Fruit fly (Drosophila melanogaster) whole organism, embryonic: ENCODE data around the gene CG46304.

Experiments
- ATbp ChIP-seq: fragments of 200-800 bp; sonication (Bioruptor generic); optimal IDR thresholded peaks from 2 replicates; lab custom pipeline; 2017; ENCODE audit warnings: missing biosample characterization, mild to moderate bottlenecking, missing genetic modification characterization, missing genetic modification reagents
- CG10147 ChIP-seq: fragments of 200-800 bp; sonication (Bioruptor generic); optimal IDR thresholded peaks from 2 replicates; lab custom pipeline; 2019; ENCODE audit warnings: missing biosample characterization, mild to moderate bottlenecking, missing genetic modification characterization, moderate library complexity
- CG11093 ChIP-seq: fragments of 200-800 bp; sonication (Bioruptor generic); IDR thresholded peaks from 3 replicates; pipeline ENCODE4 v1.3.6; 2022; ENCODE audit warnings: missing biosample characterization, missing genetic modification characterization
- CG15696 ChIP-seq: fragments of 200-800 bp; sonication (Bioruptor generic); optimal IDR thresholded peaks from 2 replicates; lab custom pipeline; 2019; ENCODE audit warnings: missing biosample characterization, mild to moderate bottlenecking, missing genetic modification characterization, moderate library complexity
- CG16863 ChIP-seq: fragments of 200-800 bp; sonication (Bioruptor generic); optimal IDR thresholded peaks from 3 replicates; lab custom pipeline; 2016; ENCODE audit warnings: missing biosample characterization, missing genetic modification characterization
- CG17912 ChIP-seq: fragments of 200-800 bp; sonication (Bioruptor generic); optimal IDR thresholded peaks from 2 replicates; lab custom pipeline; 2018; ENCODE audit warnings: missing biosample characterization, mild to moderate bottlenecking, missing genetic modification characterization
- CG2120 ChIP-seq: fragments of 200-800 bp; sonication (Bioruptor generic); optimal IDR thresholded peaks from 3 replicates; lab custom pipeline; 2016; ENCODE audit warnings: missing biosample characterization, missing genetic modification characterization
- CG2678 ChIP-seq: fragments of 200-800 bp; sonication (Bioruptor generic); optimal IDR thresholded peaks from 3 replicates; lab custom pipeline; 2019; ENCODE audit warnings: missing biosample characterization, mild to moderate bottlenecking, missing genetic modification characterization, moderate library complexity
- CG2712 ChIP-seq: fragments of 200-800 bp; optimal IDR thresholded peaks from 3 replicates; lab custom pipeline; 2019; ENCODE audit warnings: missing biosample characterization, mild to moderate bottlenecking, missing genetic modification characterization, moderate library complexity
- CG3407 ChIP-seq: fragments of 200-800 bp; sonication (Bioruptor generic); optimal IDR thresholded peaks from 2 replicates; lab custom pipeline; 2018; ENCODE audit warnings: missing biosample characterization, mild to moderate bottlenecking, missing genetic modification characterization
- CG34376 ChIP-seq: fragments of 200-800 bp; sonication (Bioruptor generic); optimal IDR thresholded peaks from 2 replicates; lab custom pipeline; 2018; ENCODE audit warnings: missing biosample characterization, mild to moderate bottlenecking, missing genetic modification characterization
- CG34422 ChIP-seq: fragments of 200-800 bp; sonication (Bioruptor generic); IDR thresholded peaks from 3 replicates; pipeline ENCODE4 v1.3.6; 2022; ENCODE audit warnings: missing biosample characterization, missing genetic modification characterization
- CG43689 ChIP-seq: fragments of 200-800 bp; sonication (Bioruptor generic); IDR thresholded peaks from 2 replicates; pipeline ENCODE4 v1.3.6; 2022; ENCODE audit warnings: missing biosample characterization, missing genetic modification characterization
- CG6175 ChIP-seq: fragments of 200-800 bp; sonication (Bioruptor generic); IDR thresholded peaks from 3 replicates; pipeline ENCODE4 v1.3.6; 2022; ENCODE audit warnings: missing biosample characterization, missing genetic modification characterization
- CG9727 ChIP-seq: fragments of 200-800 bp; sonication (Bioruptor generic); optimal IDR thresholded peaks from 3 replicates; lab custom pipeline; 2017; ENCODE audit warnings: missing biosample characterization, mild to moderate bottlenecking, missing genetic modification characterization
- Dref ChIP-seq: fragments of 200-800 bp; sonication (Bioruptor generic); IDR thresholded peaks from 2 replicates; pipeline ENCODE4 v1.3.6; 2022; ENCODE audit warnings: missing biosample characterization, missing genetic modification characterization
- Drgx ChIP-seq: fragments of 200-800 bp; sonication (Bioruptor generic); IDR thresholded peaks from 2 replicates; pipeline ENCODE4 v1.3.6; 2022; ENCODE audit warnings: missing biosample characterization, missing genetic modification characterization
- Elba2 ChIP-seq: fragments of 200-800 bp; sonication (Bioruptor generic); optimal IDR thresholded peaks from 3 replicates; lab custom pipeline; 2016; ENCODE audit warnings: missing biosample characterization, missing genetic modification characterization
- HLH3B ChIP-seq: fragments of 200-800 bp; sonication (Bioruptor generic); IDR thresholded peaks from 2 replicates; pipeline ENCODE4 v1.3.6; 2022; ENCODE audit warnings: missing biosample characterization, missing genetic modification characterization
- HmgD ChIP-seq: fragments of 200-800 bp; sonication (Bioruptor generic); optimal IDR thresholded peaks from 3 replicates; lab custom pipeline; 2016; ENCODE audit warnings: missing biosample characterization, missing genetic modification characterization
- Hmx ChIP-seq: fragments of 200-800 bp; sonication (Bioruptor generic); optimal IDR thresholded peaks from 2 replicates; lab custom pipeline; 2016; ENCODE audit warnings: missing biosample characterization, missing genetic modification characterization
- Hsf ChIP-seq: fragments of 200-800 bp; sonication (Bioruptor generic); optimal IDR thresholded peaks from 3 replicates; lab custom pipeline; 2016; ENCODE audit warnings: missing biosample characterization, missing genetic modification characterization
- Nf-YA ChIP-seq: fragments of 200-800 bp; sonication (Bioruptor generic); IDR thresholded peaks from 2 replicates; pipeline ENCODE4 v1.3.6; 2022; ENCODE audit warnings: missing biosample characterization, missing genetic modification characterization
- NfI ChIP-seq: fragments of 200-800 bp; sonication (Bioruptor generic); optimal IDR thresholded peaks from 3 replicates; lab custom pipeline; 2018; ENCODE audit warnings: missing biosample characterization, mild to moderate bottlenecking, missing genetic modification characterization, moderate library complexity
- Poxn ChIP-seq: fragments of 200-800 bp; sonication (Bioruptor generic); IDR thresholded peaks from 2 replicates; pipeline ENCODE4 v1.3.6; 2022; ENCODE audit warnings: missing biosample characterization, missing genetic modification characterization
- Ptx1 ChIP-seq: fragments of 200-800 bp; sonication (Bioruptor generic); IDR thresholded peaks from 2 replicates; pipeline ENCODE4 v1.3.6; 2022; ENCODE audit warnings: missing biosample characterization, missing genetic modification characterization
- Six4 ChIP-seq: fragments of 200-800 bp; sonication (Bioruptor generic); optimal IDR thresholded peaks from 2 replicates; lab custom pipeline; 2016; ENCODE audit warnings: missing biosample characterization, missing genetic modification characterization
- Sox100B ChIP-seq: fragments of 200-800 bp; sonication (Bioruptor generic); optimal IDR thresholded peaks from 3 replicates; lab custom pipeline; 2018; ENCODE audit warnings: missing biosample characterization, mild to moderate bottlenecking, missing genetic modification characterization
- ac ChIP-seq: fragments of 200-800 bp; sonication (Bioruptor generic); optimal IDR thresholded peaks from 3 replicates; lab custom pipeline; 2017; ENCODE audit warnings: missing biosample characterization, mild to moderate bottlenecking, missing genetic modification characterization
- bsh ChIP-seq, 2 experiments: fragments of 200-800 bp; sonication (Bioruptor generic); optimal IDR thresholded peaks; 2 replicates each; lab custom pipeline; 2017 to 2018; ENCODE audit warnings: mild to moderate bottlenecking in 2 of 2, missing biosample characterization in 2 of 2, missing genetic modification characterization in 2 of 2, moderate library complexity in 1 of 2
- btn ChIP-seq: fragments of 200-800 bp; sonication (Bioruptor generic); optimal IDR thresholded peaks from 2 replicates; lab custom pipeline; 2016; ENCODE audit warnings: missing biosample characterization, missing genetic modification characterization
- cas ChIP-seq: fragments of 200-800 bp; sonication (Bioruptor generic); IDR thresholded peaks from 2 replicates; pipeline ENCODE4 v1.3.6; 2022; ENCODE audit warnings: missing biosample characterization, missing genetic modification characterization
- caup ChIP-seq: fragments of 200-800 bp; sonication (Bioruptor generic); optimal IDR thresholded peaks from 3 replicates; lab custom pipeline; 2017; ENCODE audit warnings: missing biosample characterization, mild to moderate bottlenecking, missing genetic modification characterization, moderate library complexity; ENCODE audit not compliant: severe bottlenecking
- chinmo ChIP-seq: fragments of 200-800 bp; sonication (Bioruptor generic); IDR thresholded peaks from 4 replicates; pipeline ENCODE4 v1.3.6; 2022; ENCODE audit warnings: missing biosample characterization, missing genetic modification characterization; ENCODE audit not compliant: partially characterized antibody
- corto ChIP-seq: fragments of 200-800 bp; sonication (Bioruptor generic); optimal IDR thresholded peaks from 2 replicates; lab custom pipeline; 2016; ENCODE audit warnings: missing biosample characterization, mild to moderate bottlenecking, missing genetic modification characterization, moderate library complexity
- dmrt99B ChIP-seq: fragments of 200-800 bp; sonication (Bioruptor generic); optimal IDR thresholded peaks from 2 replicates; lab custom pipeline; 2018; ENCODE audit warnings: missing biosample characterization, mild to moderate bottlenecking, missing genetic modification characterization, moderate library complexity
- dpn ChIP-seq, 2 experiments: fragments of 200-800 bp; sonication (Bioruptor generic); optimal IDR thresholded peaks; 3 replicates each; lab custom pipeline; 2016; ENCODE audit warnings: missing biosample characterization in 2 of 2, missing genetic modification characterization in 2 of 2
- fd3F ChIP-seq: fragments of 200-800 bp; sonication (Bioruptor generic); optimal IDR thresholded peaks from 2 replicates; lab custom pipeline; 2018; ENCODE audit warnings: missing biosample characterization, mild to moderate bottlenecking, missing genetic modification characterization, moderate library complexity
- kay ChIP-seq: fragments of 200-800 bp; sonication (Bioruptor generic); optimal IDR thresholded peaks from 2 replicates; lab custom pipeline; 2016; ENCODE audit warnings: missing biosample characterization, missing genetic modification characterization
- lbe ChIP-seq: fragments of 200-800 bp; sonication (Bioruptor generic); optimal IDR thresholded peaks from 2 replicates; lab custom pipeline; 2016; ENCODE audit warnings: missing biosample characterization, mild to moderate bottlenecking, missing genetic modification characterization
- luna ChIP-seq: fragments of 200-800 bp; sonication (Bioruptor generic); optimal IDR thresholded peaks from 2 replicates; lab custom pipeline; 2016; ENCODE audit warnings: missing biosample characterization, missing genetic modification characterization
- phol ChIP-seq: fragments of 200-800 bp; sonication (Bioruptor generic); optimal IDR thresholded peaks from 3 replicates; lab custom pipeline; 2018; ENCODE audit warnings: missing biosample characterization, mild to moderate bottlenecking, missing genetic modification characterization, moderate library complexity
- rib ChIP-seq: fragments of 200-800 bp; sonication (Bioruptor generic); IDR thresholded peaks from 2 replicates; pipeline ENCODE4 v1.3.6; 2022; ENCODE audit warnings: missing biosample characterization, missing genetic modification characterization
- row ChIP-seq: fragments of 200-800 bp; sonication (Bioruptor generic); IDR thresholded peaks from 3 replicates; pipeline ENCODE4 v1.3.6; 2022; ENCODE audit warnings: missing biosample characterization, missing genetic modification characterization
- sr ChIP-seq: fragments of 200-800 bp; sonication (Bioruptor generic); IDR thresholded peaks from 3 replicates; pipeline ENCODE4 v1.3.6; 2022; ENCODE audit warnings: missing biosample characterization, missing genetic modification characterization
- tio ChIP-seq: fragments of 200-800 bp; sonication (Bioruptor generic); optimal IDR thresholded peaks from 2 replicates; lab custom pipeline; 2017; ENCODE audit warnings: missing biosample characterization, missing genetic modification characterization, inconsistent platforms
- unpg ChIP-seq: fragments of 200-800 bp; sonication (Bioruptor generic); optimal IDR thresholded peaks from 3 replicates; lab custom pipeline; 2018; ENCODE audit warnings: missing biosample characterization, mild to moderate bottlenecking, missing genetic modification characterization, moderate library complexity
- vnd ChIP-seq: fragments of 200-800 bp; sonication (Bioruptor generic); IDR thresholded peaks from 3 replicates; pipeline ENCODE4 v1.3.6; 2022; ENCODE audit warnings: missing biosample characterization, missing genetic modification characterization; ENCODE audit not compliant: partially characterized antibody
- wek ChIP-seq: fragments of 200-800 bp; sonication (Bioruptor generic); optimal IDR thresholded peaks from 3 replicates; lab custom pipeline; 2018; ENCODE audit warnings: missing biosample characterization, mild to moderate bottlenecking, missing genetic modification characterization, moderate library complexity

Gene CG46304

DNA sequence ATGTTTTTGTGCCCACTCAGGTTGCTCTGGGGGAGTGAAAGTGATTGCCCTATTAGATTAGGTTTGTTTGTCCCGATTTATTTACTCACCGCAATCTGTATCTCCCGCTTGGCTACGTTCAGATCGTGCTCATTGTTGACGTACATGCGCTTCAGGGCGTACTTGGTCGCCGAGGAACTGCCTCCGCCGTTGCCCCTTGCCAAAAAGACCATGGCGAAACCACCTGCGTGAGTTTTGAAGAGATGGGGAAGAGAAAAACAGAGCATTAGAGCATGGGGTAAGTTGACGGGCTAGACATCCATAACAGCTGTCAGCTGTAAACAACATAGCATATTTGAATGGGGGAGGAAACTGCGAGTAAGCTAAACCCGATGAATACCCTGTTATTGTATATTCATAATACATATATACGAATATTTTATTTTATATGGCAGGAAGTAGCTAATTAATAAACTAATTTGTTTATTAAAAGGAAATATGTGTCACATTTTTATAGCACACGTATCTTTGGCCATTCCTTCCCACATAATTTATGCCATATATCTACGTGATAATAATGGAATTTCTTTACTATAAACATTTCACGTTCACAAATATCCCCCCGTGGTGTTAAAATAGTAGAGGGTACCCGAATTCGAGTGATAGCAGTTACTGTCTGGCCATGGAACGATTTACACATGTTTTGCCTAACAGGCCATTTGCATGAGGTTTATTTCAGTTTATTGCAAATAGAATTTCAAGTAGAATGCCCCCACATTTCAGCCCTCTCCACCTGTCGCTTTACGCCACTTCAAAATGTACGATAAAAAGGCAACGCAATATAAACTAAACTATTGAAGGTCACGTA is 19.5 kb downstream of the CG46304 start:
- TF ChIP-seq rib, result no peak
- TF ChIP-seq Sox100B, result peak; percentile 28
- no peak; the same call in 1 of the 2 replicates for TF ChIP-seq CG43689
- no peak for TF ChIP-seq CG11093 (GFP tag; lab: Robert Waterston, UW)
- peak; percentile 45 for TF ChIP-seq unpg
- no peak for TF ChIP-seq CG2120 (GFP tag; lab: Kevin White, UChicago)
- peak in 1 of 2 experiments; percentile 3 for TF ChIP-seq bsh (GFP tag; optimal IDR thresholded peaks at IDR 0.05; lab: Kevin White, UChicago)
- TF ChIP-seq CG9727 (GFP tag; lab: Kevin White, UChicago), result no peak
- TF ChIP-seq phol (tag; lab: Kevin White, UChicago), result peak; percentile 37
- peak; percentile 43 for TF ChIP-seq fd3F (GFP tag; lab: Kevin White, UChicago)
- no peak for TF ChIP-seq HmgD
- peak; percentile 70 for TF ChIP-seq CG2678 (tag; lab: Kevin White, UChicago)
- TF ChIP-seq CG17912 (GFP tag; lab: Kevin White, UChicago), result no peak
- TF ChIP-seq CG15696 (tag; lab: Kevin White, UChicago), result no peak
- no peak for TF ChIP-seq ATbp (GFP tag; lab: Kevin White, UChicago)
- TF ChIP-seq CG3407, result no peak
- TF ChIP-seq Dref (GFP tag; lab: Robert Waterston, UW), result no peak
- TF ChIP-seq CG2712 (tag; lab: Kevin White, UChicago), result peak; percentile 42
- TF ChIP-seq Poxn (GFP tag; lab: Robert Waterston, UW), result no peak
- TF ChIP-seq CG10147 (GFP tag; lab: Kevin White, UChicago), result peak; percentile 63
- TF ChIP-seq CG34422 (GFP tag; lab: Robert Waterston, UW), result no peak
- TF ChIP-seq wek (GFP tag; lab: Kevin White, UChicago), result no peak
- TF ChIP-seq CG16863, result no peak
- TF ChIP-seq lbe (GFP tag; lab: Kevin White, UChicago), result no peak
- TF ChIP-seq btn, result no peak
- no peak for TF ChIP-seq Nf-YA
- no peak for TF ChIP-seq vnd (GFP tag; lab: Robert Waterston, UW)
- TF ChIP-seq row (GFP tag; lab: Robert Waterston, UW), result peak; percentile 76
- no peak for TF ChIP-seq CG34376 (GFP tag; lab: Kevin White, UChicago)
- TF ChIP-seq Hsf (GFP tag; lab: Kevin White, UChicago), result no peak
- no peak for TF ChIP-seq dpn (GFP tag; optimal IDR thresholded peaks at IDR 0.05; lab: Kevin White, UChicago)
- TF ChIP-seq Drgx (GFP tag; lab: Robert Waterston, UW), result no peak
- TF ChIP-seq Elba2 (GFP tag; lab: Kevin White, UChicago), result no peak
- TF ChIP-seq sr (GFP tag; lab: Robert Waterston, UW), result no peak
- peak; percentile 74; the same call in 1 of the 4 replicates for TF ChIP-seq chinmo (GFP tag; lab: Robert Waterston, UW)
- TF ChIP-seq tio (GFP tag; lab: Kevin White, UChicago), result no peak
- TF ChIP-seq dmrt99B (tag; lab: Kevin White, UChicago), result peak; percentile 32
- TF ChIP-seq caup (GFP tag; lab: Kevin White, UChicago), result no peak
- TF ChIP-seq cas (GFP tag; lab: Robert Waterston, UW), result no peak
- no peak for TF ChIP-seq kay
- TF ChIP-seq NfI (GFP tag; lab: Kevin White, UChicago), result peak; percentile 8
- no peak for TF ChIP-seq corto (GFP tag; lab: Kevin White, UChicago)
- no peak for TF ChIP-seq HLH3B (GFP tag; lab: Robert Waterston, UW)
- no peak for TF ChIP-seq ac (GFP tag; lab: Kevin White, UChicago)
- TF ChIP-seq luna (GFP tag; lab: Kevin White, UChicago), result no peak
- TF ChIP-seq Six4 (GFP tag; lab: Kevin White, UChicago), result no peak
- peak; percentile 60 for TF ChIP-seq Ptx1 (GFP tag; lab: Robert Waterston, UW)
- TF ChIP-seq Hmx (GFP tag; lab: Kevin White, UChicago), result no peak
- TF ChIP-seq CG6175 (GFP tag; lab: Robert Waterston, UW), result no peak
